Worm (Caenorhabditis elegans): ENCODE measurements around the gene srh-272.

DNA sequence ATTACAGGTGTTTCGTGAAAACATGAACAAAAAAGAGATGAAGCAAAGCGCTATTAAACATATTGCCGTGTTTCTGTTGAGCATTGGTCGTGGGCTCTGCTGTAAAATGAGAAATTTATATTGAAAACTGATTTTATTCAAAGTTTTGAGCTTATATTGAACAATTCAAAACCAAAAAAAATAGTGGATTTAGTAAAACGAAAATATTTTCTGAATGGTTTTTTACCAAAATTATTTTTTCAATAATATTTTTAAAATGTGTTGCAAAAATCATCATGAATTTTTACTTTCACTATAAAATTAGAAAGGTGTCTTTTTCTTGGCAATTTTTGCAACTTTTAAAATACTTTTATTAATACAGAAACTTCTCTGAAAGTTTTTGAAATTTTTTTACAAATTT, 40.1 kb downstream of the srh-272 start, which contains the start of gene C31B8.7:
- TF ChIP-seq nfya-1 (tag; optimal IDR thresholded peaks at IDR 0.05; ENCODE audit: insufficient read depth) = no peak
- no peak for TF ChIP-seq snpc-4 (tag; optimal IDR thresholded peaks at IDR 0.05)
- TF ChIP-seq nhr-25 (tag; optimal IDR thresholded peaks at IDR 0.05) = no peak
- no peak for TF ChIP-seq aly-2 (tag; optimal IDR thresholded peaks at IDR 0.05)
- no peak for TF ChIP-seq mml-1 (tag; optimal IDR thresholded peaks at IDR 0.05)
- TF ChIP-seq lsy-12 (tag; optimal IDR thresholded peaks at IDR 0.05) = no peak
- no peak for TF ChIP-seq ama-1 (optimal IDR thresholded peaks at IDR 0.05)
- TF ChIP-seq elt-1 (tag; optimal IDR thresholded peaks at IDR 0.05) = no peak
- no peak for TF ChIP-seq unc-62 (GFP tag; optimal IDR thresholded peaks at IDR 0.05)
- TF ChIP-seq fkh-10 (GFP tag; optimal IDR thresholded peaks at IDR 0.05) = no peak

All from whole organism, L3 larva.